Worm (Caenorhabditis elegans): ENCODE results near the gene K10B2.4.

The K10B2.4 gene

DNA sequence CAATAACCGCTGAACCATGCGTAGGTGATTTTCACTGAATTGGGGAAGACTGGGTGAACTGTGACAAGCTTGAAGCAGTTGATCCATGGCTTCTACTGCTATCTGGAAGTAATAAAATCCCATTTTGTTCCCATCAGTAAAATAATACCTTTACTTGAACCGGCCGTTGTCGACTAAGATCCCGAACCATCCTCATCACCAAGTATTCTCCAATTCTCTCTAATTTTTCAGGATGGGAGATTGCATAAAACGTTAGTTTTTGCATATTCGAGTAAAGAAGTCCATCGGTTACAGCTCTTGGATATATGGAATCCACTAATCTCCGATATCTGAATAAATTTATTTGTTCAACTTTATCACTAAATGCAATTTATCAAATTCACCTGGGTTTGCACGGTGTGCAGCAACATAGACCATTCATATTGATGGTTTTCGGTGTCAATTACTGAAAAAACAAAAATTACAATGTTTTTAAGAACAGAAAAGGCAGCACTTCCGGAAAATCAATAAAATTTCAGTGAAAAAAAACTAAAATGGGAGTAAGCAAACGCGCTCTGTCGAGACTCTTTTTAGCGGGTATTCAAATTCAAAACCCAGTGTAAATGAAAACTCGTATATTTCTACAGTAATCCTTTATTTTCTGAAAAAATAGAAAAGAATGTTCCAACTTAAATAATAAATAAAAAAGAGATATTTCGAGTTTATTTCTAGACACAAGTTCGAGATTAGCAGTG is 39.9 kb downstream of the K10B2.4 start, which contains the start of gene efr-3:
Gene efr-3, minus strand, starts transcription at position 505 of the 734 bp plus-strand sequence.
- TF ChIP-seq flt-1 (GFP tag; IDR thresholded peaks at IDR 0.05) (no peak), T22C8.4 (GFP tag; IDR thresholded peaks at IDR 0.05) (no peak; the same call in 1 of the 2 replicates)

DNA sequence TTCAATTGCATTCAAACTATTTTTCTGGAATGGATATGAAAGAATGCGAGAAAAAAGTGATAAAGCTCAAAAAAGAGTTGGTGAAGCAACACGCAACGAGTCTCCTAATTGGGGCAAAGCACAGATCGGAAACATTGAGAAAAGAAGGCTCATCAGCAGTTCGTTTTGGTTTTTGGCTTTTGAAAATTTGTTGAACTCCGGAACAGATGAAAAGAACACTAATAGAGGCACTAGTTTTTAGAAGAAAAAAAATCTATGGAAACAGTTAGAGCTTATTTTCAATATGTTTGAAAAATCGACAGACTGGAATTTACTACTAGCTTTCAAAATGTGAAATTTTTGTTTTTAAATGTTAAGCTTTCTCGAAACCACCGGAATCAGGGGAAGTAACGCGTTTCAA is 48.9 kb downstream of the K10B2.4 start:
- TF ChIP-seq flt-1 (GFP tag; IDR thresholded peaks at IDR 0.05): no peak
- no peak for TF ChIP-seq ztf-23 (GFP tag; IDR thresholded peaks at IDR 0.05)
- TF ChIP-seq cog-1 (tag; optimal IDR thresholded peaks at IDR 0.05): no peak
- no peak for TF ChIP-seq T22C8.4 (GFP tag; IDR thresholded peaks at IDR 0.05)
- no peak for TF ChIP-seq med-1 (GFP tag; optimal IDR thresholded peaks at IDR 0.05; ENCODE audit: insufficient read depth)
- no peak for TF ChIP-seq ztf-29 (GFP tag; IDR thresholded peaks at IDR 0.05)
- no peak for TF ChIP-seq klf-2 (GFP tag; conservative IDR thresholded peaks at IDR 0.05)
- TF ChIP-seq ref-1 (GFP tag; conservative IDR thresholded peaks at IDR 0.05): no peak
- no peak for TF ChIP-seq tab-1 (GFP tag; IDR thresholded peaks at IDR 0.05)

DNA sequence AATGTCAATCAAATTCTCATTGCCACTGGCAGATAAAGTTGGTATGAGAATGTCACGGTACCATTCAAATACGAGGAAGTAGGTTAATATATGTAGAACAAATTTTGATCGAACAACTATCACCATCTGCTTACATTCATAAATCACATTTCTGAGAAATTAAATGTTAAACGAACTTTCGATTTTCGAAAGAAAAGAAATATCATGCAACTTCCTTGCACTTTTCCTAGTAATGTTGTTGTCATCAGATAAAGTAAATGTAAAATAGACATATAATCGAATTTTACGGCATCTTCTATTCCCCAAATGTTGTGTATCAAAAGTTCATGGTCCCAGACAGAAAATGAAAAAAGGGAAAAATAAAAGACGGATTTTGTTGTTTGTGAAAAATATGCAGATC is 49.3 kb downstream of the K10B2.4 start:
- TF ChIP-seq med-1 (GFP tag; optimal IDR thresholded peaks at IDR 0.05; ENCODE audit: insufficient read depth): no peak
- TF ChIP-seq ref-1 (GFP tag; conservative IDR thresholded peaks at IDR 0.05): no peak
- TF ChIP-seq klf-2 (GFP tag; conservative IDR thresholded peaks at IDR 0.05): no peak
- no peak for TF ChIP-seq ztf-29 (GFP tag; IDR thresholded peaks at IDR 0.05)
- no peak for TF ChIP-seq cog-1 (tag; optimal IDR thresholded peaks at IDR 0.05)
- TF ChIP-seq ztf-23 (GFP tag; IDR thresholded peaks at IDR 0.05): no peak
- no peak for TF ChIP-seq tab-1 (GFP tag; IDR thresholded peaks at IDR 0.05)
- no peak for TF ChIP-seq T22C8.4 (GFP tag; IDR thresholded peaks at IDR 0.05)
- TF ChIP-seq flt-1 (GFP tag; IDR thresholded peaks at IDR 0.05): no peak

Measured in whole organism, midembryonic.